Worm (Caenorhabditis elegans): ENCODE measurements around the gene hyl-1.

- TF ChIP-seq blmp-1 (tag; optimal IDR thresholded peaks at IDR 0.05; ENCODE audit: insufficient read depth) (no peak), mdl-1 (tag; optimal IDR thresholded peaks at IDR 0.05) (no peak), aly-2 (tag; optimal IDR thresholded peaks at IDR 0.05) (no peak), skn-1 (tag; optimal IDR thresholded peaks at IDR 0.05) (no peak), mbf-1 (tag; optimal IDR thresholded peaks at IDR 0.05) (no peak), lin-11 (tag; optimal IDR thresholded peaks at IDR 0.05) (no peak), ZK546.5 (tag; optimal IDR thresholded peaks at IDR 0.05) (no peak), R02D3.7 (tag; optimal IDR thresholded peaks at IDR 0.05) (no peak), peb-1 (tag; optimal IDR thresholded peaks at IDR 0.05) (no peak), fos-1 (tag; optimal IDR thresholded peaks at IDR 0.05) (no peak), crh-2 (tag; optimal IDR thresholded peaks at IDR 0.05) (no peak)
Observed at ce11 chrIV:8570253-8570652, 31.3 kb downstream of the hyl-1 start, which contains the start of gene Y59H11AM.4.
